Worm (Caenorhabditis elegans): Measurements from ENCODE around the gene skr-16.

DNA sequence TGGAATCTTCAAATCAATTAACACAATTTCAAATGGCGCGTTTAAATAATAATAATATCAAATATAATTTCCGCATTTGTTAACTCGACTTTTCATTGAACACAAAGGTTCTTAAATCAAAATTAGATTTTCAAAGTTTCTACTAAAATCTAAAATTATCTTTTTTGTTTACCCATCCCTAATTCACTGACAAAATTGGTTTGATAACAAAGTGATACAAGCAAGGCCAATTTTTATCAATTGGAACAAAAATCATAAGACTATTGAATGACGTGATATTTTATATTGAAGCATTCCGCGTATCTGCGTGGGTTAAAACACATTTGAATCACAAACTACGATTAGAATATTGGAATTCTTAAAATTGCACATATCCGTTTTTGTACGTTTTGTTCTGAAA lies 21.9 kb downstream of the skr-16 start:
- TF ChIP-seq zim-3 (tag; optimal IDR thresholded peaks at IDR 0.05) = no peak
- TF ChIP-seq madf-3 (GFP tag; IDR thresholded peaks at IDR 0.05) = no peak
- TF ChIP-seq madf-6 (GFP tag; IDR thresholded peaks at IDR 0.05) = no peak
- no peak for TF ChIP-seq B0261.1 (tag; optimal IDR thresholded peaks at IDR 0.05)
- no peak for TF ChIP-seq zfh-2 (GFP tag; conservative IDR thresholded peaks at IDR 0.05)
- TF ChIP-seq unc-62 (GFP tag; optimal IDR thresholded peaks at IDR 0.05) = no peak

Measured in whole organism, young adult.